Fruit fly (Drosophila melanogaster): ENCODE data around the gene Uch-L5R.

Gene Uch-L5R

dm6 chrX:12014800-12015389 lies 41.5 kb downstream of the Uch-L5R start (continued):
- TF ChIP-seq CG34406 (GFP tag; optimal IDR thresholded peaks at IDR 0.05) = peak; percentile 52
- no peak for TF ChIP-seq Sox15 (GFP tag; optimal IDR thresholded peaks at IDR 0.05)
- TF ChIP-seq CG16779 (tag; optimal IDR thresholded peaks at IDR 0.05) = no peak
- no peak for TF ChIP-seq fd85E (GFP tag; optimal IDR thresholded peaks at IDR 0.05)
- no peak for TF ChIP-seq fkh (GFP tag; optimal IDR thresholded peaks at IDR 0.05)
- TF ChIP-seq CG4318 (GFP tag; optimal IDR thresholded peaks at IDR 0.05) = no peak
- TF ChIP-seq OdsH (GFP tag; optimal IDR thresholded peaks at IDR 0.05) = peak; percentile 61
- peak; percentile 56 for TF ChIP-seq CG10631 (GFP tag; optimal IDR thresholded peaks at IDR 0.05)
- no peak for TF ChIP-seq Hr4 (GFP tag; optimal IDR thresholded peaks at IDR 0.05)
- peak; percentile 80 for TF ChIP-seq esn (GFP tag; optimal IDR thresholded peaks at IDR 0.05)
- TF ChIP-seq CG11902 (GFP tag; optimal IDR thresholded peaks at IDR 0.05) = peak; percentile 19
- TF ChIP-seq CG10669 (GFP tag; optimal IDR thresholded peaks at IDR 0.05) = peak; percentile 61
- peak; percentile 67 for TF ChIP-seq net (GFP tag; optimal IDR thresholded peaks at IDR 0.05)
- peak; percentile 23 for TF ChIP-seq CG3032 (tag; optimal IDR thresholded peaks at IDR 0.05)
- TF ChIP-seq CG6163 (GFP tag; IDR thresholded peaks at IDR 0.05) = peak; percentile 78
- TF ChIP-seq Sox102F (GFP tag; optimal IDR thresholded peaks at IDR 0.05) = peak; percentile 76
- TF ChIP-seq acj6 (GFP tag; optimal IDR thresholded peaks at IDR 0.05) = peak; percentile 46
- TF ChIP-seq CG11294 (GFP tag; IDR thresholded peaks at IDR 0.05) = peak; percentile 37
- TF ChIP-seq Eip78C (GFP tag) = peak; percentile 89
- peak; percentile 69 for TF ChIP-seq cyc (GFP tag; optimal IDR thresholded peaks at IDR 0.05)
- TF ChIP-seq vri (GFP tag; optimal IDR thresholded peaks at IDR 0.05) = peak; percentile 45
- TF ChIP-seq Eip93F (GFP tag; optimal IDR thresholded peaks at IDR 0.05) = no peak
- TF ChIP-seq topi (GFP tag; optimal IDR thresholded peaks at IDR 0.05) = peak; percentile 78
- peak; percentile 50 for TF ChIP-seq achi (GFP tag; optimal IDR thresholded peaks at IDR 0.05)
- TF ChIP-seq Eip75B (GFP tag; optimal IDR thresholded peaks at IDR 0.05) = peak; percentile 73
- TF ChIP-seq CG15336 (GFP tag; IDR thresholded peaks at IDR 0.05) = peak; percentile 33; the same call in 1 of the 2 replicates
- TF ChIP-seq CG9139 (GFP tag; optimal IDR thresholded peaks at IDR 0.05) = no peak
- TF ChIP-seq Sox14 (GFP tag; optimal IDR thresholded peaks at IDR 0.05) = peak; percentile 68
- TF ChIP-seq CG11762 (GFP tag; optimal IDR thresholded peaks at IDR 0.05; ENCODE audit: insufficient read depth) = peak; percentile 1
- TF ChIP-seq svp (GFP tag) = peak; percentile 91
- peak; percentile 44; the same call in 1 of the 3 replicates for TF ChIP-seq CG8119 (GFP tag; IDR thresholded peaks at IDR 0.05)
- TF ChIP-seq CG7368 (GFP tag; optimal IDR thresholded peaks at IDR 0.05) = peak; percentile 34

dm6 chrX:12014131-12014530 lies 42.3 kb downstream of the Uch-L5R start:
- TF ChIP-seq achi (GFP tag; optimal IDR thresholded peaks at IDR 0.05) (no peak), CG6163 (GFP tag; IDR thresholded peaks at IDR 0.05) (no peak), Eip75B (GFP tag; optimal IDR thresholded peaks at IDR 0.05) (no peak), eg (GFP tag; IDR thresholded peaks at IDR 0.05) (no peak), cyc (GFP tag; optimal IDR thresholded peaks at IDR 0.05) (no peak), svp (GFP tag) (peak; percentile 98)

dm6 chrX:12013098-12013493 lies 43.3 kb downstream of the Uch-L5R start:
- TF ChIP-seq Smox (GFP tag; optimal IDR thresholded peaks at IDR 0.05) = no peak
- TF ChIP-seq svp (GFP tag) = peak; percentile 83

- no peak for TF ChIP-seq Ets21C (GFP tag; optimal IDR thresholded peaks at IDR 0.05)
- peak; percentile 95 for TF ChIP-seq svp (GFP tag)
- peak; percentile 66 for TF ChIP-seq fkh (GFP tag; optimal IDR thresholded peaks at IDR 0.05)
- TF ChIP-seq CG3919 (GFP tag; optimal IDR thresholded peaks at IDR 0.05) = no peak
- no peak for TF ChIP-seq esn (GFP tag; optimal IDR thresholded peaks at IDR 0.05)
- peak; percentile 31 for TF ChIP-seq dsx (GFP tag; optimal IDR thresholded peaks at IDR 0.05; ENCODE audit: poor library complexity, severe bottlenecking)
- TF ChIP-seq Eip78C (GFP tag) = peak; percentile 6
- no peak for TF ChIP-seq Blimp-1 (GFP tag; optimal IDR thresholded peaks at IDR 0.05)
- TF ChIP-seq vri (GFP tag; optimal IDR thresholded peaks at IDR 0.05) = no peak
- TF ChIP-seq CG4318 (GFP tag; optimal IDR thresholded peaks at IDR 0.05) = no peak
These were observed 44.0 kb downstream of the Uch-L5R start, which contains the start of the genes CG1492 and regucalcin for dm6 chrX:12012149-12013097. Gene CG1492 (minus strand): TSS chrX:12012211. Gene regucalcin (plus strand): TSS chrX:12012377.

Data from whole organism, prepupa.